Fruit fly (Drosophila melanogaster) whole organism, embryonic: Measurements from ENCODE around the gene dod.

ENCODE experiments used
- Antp ChIP-seq: fragments of 200-800 bp; sonication (Bioruptor generic); optimal IDR thresholded peaks from 3 replicates; lab custom pipeline; 2016; ENCODE audit warnings: missing biosample characterization, missing genetic modification characterization
- CG10979 ChIP-seq: fragments of 200-800 bp; sonication (Bioruptor generic); optimal IDR thresholded peaks from 2 replicates; lab custom pipeline; 2018; ENCODE audit warnings: missing biosample characterization, mild to moderate bottlenecking, missing genetic modification characterization, moderate library complexity
- CG11085 ChIP-seq: fragments of 200-800 bp; sonication (Bioruptor generic); IDR thresholded peaks from 2 replicates; pipeline ENCODE4 v1.3.6; 2022; ENCODE audit warnings: missing biosample characterization, missing genetic modification characterization
- CG15514 ChIP-seq: fragments of 200-800 bp; sonication (Bioruptor generic); optimal IDR thresholded peaks from 3 replicates; lab custom pipeline; 2017; ENCODE audit warnings: missing biosample characterization, missing genetic modification characterization, mild to moderate bottlenecking, moderate library complexity, missing genetic modification reagents
- CG17361 ChIP-seq: fragments of 200-800 bp; sonication (Bioruptor generic); IDR thresholded peaks from 3 replicates; pipeline ENCODE4 v1.3.6; 2022; ENCODE audit warnings: missing biosample characterization, missing genetic modification characterization
- CG17829 ChIP-seq: fragments of 200-800 bp; optimal IDR thresholded peaks from 2 replicates; lab custom pipeline; 2019; ENCODE audit warnings: missing biosample characterization, mild to moderate bottlenecking, missing genetic modification characterization, moderate library complexity
- CG18262 ChIP-seq: fragments of 200-800 bp; optimal IDR thresholded peaks from 3 replicates; lab custom pipeline; 2019; ENCODE audit warnings: missing biosample characterization, mild to moderate bottlenecking, missing genetic modification characterization, moderate library complexity
- CG2875 ChIP-seq: fragments of 200-800 bp; sonication (Bioruptor generic); optimal IDR thresholded peaks from 2 replicates; lab custom pipeline; 2017; ENCODE audit warnings: missing biosample characterization, mild to moderate bottlenecking, missing genetic modification characterization, missing genetic modification reagents
- CG3838 ChIP-seq: fragments of 200-800 bp; sonication (Bioruptor generic); optimal IDR thresholded peaks from 3 replicates; lab custom pipeline; 2016; ENCODE audit warnings: missing biosample characterization, missing genetic modification characterization
- CG5953 ChIP-seq: fragments of 200-800 bp; sonication (Bioruptor generic); IDR thresholded peaks from 2 replicates; pipeline ENCODE4 v1.3.6; 2022; ENCODE audit warnings: missing biosample characterization, missing genetic modification characterization
- CG6175 ChIP-seq: fragments of 200-800 bp; sonication (Bioruptor generic); IDR thresholded peaks from 3 replicates; pipeline ENCODE4 v1.3.6; 2022; ENCODE audit warnings: missing biosample characterization, missing genetic modification characterization
- CG7963 ChIP-seq: fragments of 200-800 bp; sonication (Bioruptor generic); IDR thresholded peaks from 3 replicates; pipeline ENCODE4 v1.3.6; 2022; ENCODE audit warnings: missing biosample characterization, missing genetic modification characterization; ENCODE audit not compliant: partially characterized antibody
- CG9876 ChIP-seq: fragments of 200-800 bp; sonication (Bioruptor generic); optimal IDR thresholded peaks from 2 replicates; lab custom pipeline; 2016; ENCODE audit warnings: missing biosample characterization, missing genetic modification characterization
- CHES-1-like ChIP-seq: fragments of 200-800 bp; sonication (Bioruptor generic); optimal IDR thresholded peaks from 2 replicates; lab custom pipeline; 2016; ENCODE audit warnings: missing biosample characterization, missing genetic modification characterization
- CrebB ChIP-seq: fragments of 200-800 bp; sonication (Bioruptor generic); optimal IDR thresholded peaks from 3 replicates; lab custom pipeline; 2018; ENCODE audit warnings: missing biosample characterization, mild to moderate bottlenecking, missing genetic modification characterization
- Dad ChIP-seq: fragments of 200-800 bp; sonication (Bioruptor generic); optimal IDR thresholded peaks from 3 replicates; lab custom pipeline; 2016; ENCODE audit warnings: missing biosample characterization, missing genetic modification characterization
- GATAe ChIP-seq: fragments of 200-800 bp; sonication (Bioruptor generic); conservative IDR thresholded peaks from 2 replicates; pipeline ENCODE4 v1.3.6; 2022; ENCODE audit warnings: missing biosample characterization, missing genetic modification characterization
- HLHmδ ChIP-seq: fragments of 200-800 bp; sonication (Bioruptor generic); optimal IDR thresholded peaks from 2 replicates; lab custom pipeline; 2018; ENCODE audit warnings: missing biosample characterization, mild to moderate bottlenecking, missing genetic modification characterization, moderate library complexity
- Hand ChIP-seq: fragments of 200-800 bp; sonication (Bioruptor generic); optimal IDR thresholded peaks from 2 replicates; lab custom pipeline; 2017; ENCODE audit warnings: mild to moderate bottlenecking, missing biosample characterization, missing genetic modification reagents, missing genetic modification characterization
- Hey ChIP-seq: fragments of 200-800 bp; sonication (Bioruptor generic); optimal IDR thresholded peaks from 3 replicates; lab custom pipeline; 2018; ENCODE audit warnings: missing biosample characterization, mild to moderate bottlenecking, missing genetic modification characterization
- Mrtf ChIP-seq: fragments of 200-800 bp; sonication (Bioruptor generic); IDR thresholded peaks from 3 replicates; pipeline ENCODE4 v1.3.6; 2022; ENCODE audit warnings: missing biosample characterization, missing genetic modification characterization
- NC2β ChIP-seq: fragments of 200-800 bp; sonication (Bioruptor generic); optimal IDR thresholded peaks from 2 replicates; lab custom pipeline; 2016; ENCODE audit warnings: missing biosample characterization, missing genetic modification characterization
- NFAT ChIP-seq: fragments of 200-800 bp; sonication (Bioruptor generic); IDR thresholded peaks from 2 replicates; pipeline ENCODE4 v1.3.6; 2022; ENCODE audit warnings: missing biosample characterization, missing genetic modification characterization
- Nf-YA ChIP-seq: fragments of 200-800 bp; sonication (Bioruptor generic); IDR thresholded peaks from 2 replicates; pipeline ENCODE4 v1.3.6; 2022; ENCODE audit warnings: missing biosample characterization, missing genetic modification characterization
- Nf-YB ChIP-seq: fragments of 200-800 bp; sonication (Bioruptor generic); optimal IDR thresholded peaks from 3 replicates; lab custom pipeline; 2019; ENCODE audit warnings: missing biosample characterization, mild to moderate bottlenecking, missing genetic modification characterization, moderate library complexity
- Pdp1 ChIP-seq, 2 experiments: fragments of 200-800 bp; sonication (Bioruptor generic); optimal IDR thresholded peaks; 3 replicates each; lab custom pipeline; 2016; ENCODE audit warnings: missing biosample characterization in 2 of 2, missing genetic modification characterization in 2 of 2, mild to moderate bottlenecking in 1 of 2, moderate library complexity in 1 of 2
- Tbp ChIP-seq: fragments of >200 bp; optimal IDR thresholded peaks from 2 replicates; lab custom pipeline; 2018; ENCODE audit warnings: missing biosample characterization, missing genetic modification characterization
- abd-A ChIP-seq: fragments of 200-800 bp; sonication (Bioruptor generic); optimal IDR thresholded peaks from 3 replicates; lab custom pipeline; 2019; ENCODE audit warnings: missing biosample characterization, mild to moderate bottlenecking, missing genetic modification characterization, moderate library complexity
- chm ChIP-seq: fragments of 200-800 bp; sonication (Bioruptor generic); IDR thresholded peaks from 2 replicates; pipeline ENCODE4 v1.3.6; 2022; ENCODE audit warnings: missing biosample characterization, missing genetic modification characterization
- ci ChIP-seq: fragments of 200-800 bp; sonication (Bioruptor generic); IDR thresholded peaks from 3 replicates; pipeline ENCODE4 v1.3.6; 2022; ENCODE audit warnings: missing biosample characterization, missing genetic modification characterization
- en ChIP-seq: fragments of 200-800 bp; sonication (Bioruptor generic); optimal IDR thresholded peaks from 2 replicates; lab custom pipeline; 2016; ENCODE audit warnings: missing biosample characterization, missing genetic modification characterization
- eyg ChIP-seq: fragments of 200-800 bp; sonication (Bioruptor generic); optimal IDR thresholded peaks from 3 replicates; lab custom pipeline; 2016; ENCODE audit warnings: missing biosample characterization, missing genetic modification characterization
- ftz-f1 ChIP-seq: fragments of 200-800 bp; sonication (Bioruptor generic); optimal IDR thresholded peaks from 2 replicates; lab custom pipeline; 2016; ENCODE audit warnings: missing biosample characterization, missing genetic modification characterization
- gcm2 ChIP-seq: fragments of 200-800 bp; sonication (Bioruptor generic); optimal IDR thresholded peaks from 2 replicates; lab custom pipeline; 2016; ENCODE audit warnings: missing biosample characterization, missing genetic modification characterization
- grau ChIP-seq: fragments of 200-800 bp; optimal IDR thresholded peaks from 3 replicates; lab custom pipeline; 2019; ENCODE audit warnings: missing biosample characterization, mild to moderate bottlenecking, missing genetic modification characterization, moderate library complexity
- hb ChIP-seq: fragments of 200-800 bp; sonication (Bioruptor generic); IDR thresholded peaks from 3 replicates; pipeline ENCODE4 v1.3.6; 2022; ENCODE audit warnings: missing biosample characterization, missing genetic modification characterization; ENCODE audit not compliant: partially characterized antibody
- kah ChIP-seq: fragments of 200-800 bp; sonication (Bioruptor generic); optimal IDR thresholded peaks from 2 replicates; lab custom pipeline; 2018; ENCODE audit warnings: missing biosample characterization, mild to moderate bottlenecking, missing genetic modification characterization
- maf-S ChIP-seq: fragments of 200-800 bp; sonication (Bioruptor generic); optimal IDR thresholded peaks from 2 replicates; lab custom pipeline; 2016; ENCODE audit warnings: missing biosample characterization, missing genetic modification characterization
- nerfin-1 ChIP-seq: fragments of 200-800 bp; sonication (Bioruptor generic); optimal IDR thresholded peaks from 3 replicates; lab custom pipeline; 2019; ENCODE audit warnings: missing biosample characterization, mild to moderate bottlenecking, missing genetic modification characterization, moderate library complexity
- nerfin-2 ChIP-seq: fragments of 200-800 bp; sonication (Bioruptor generic); IDR thresholded peaks from 2 replicates; pipeline ENCODE4 v1.3.6; 2022; ENCODE audit warnings: missing biosample characterization, missing genetic modification characterization; ENCODE audit not compliant: partially characterized antibody
- odd ChIP-seq: fragments of 200-800 bp; sonication (Bioruptor generic); optimal IDR thresholded peaks from 2 replicates; lab custom pipeline; 2017; ENCODE audit warnings: missing biosample characterization, mild to moderate bottlenecking, missing genetic modification characterization
- salm ChIP-seq: fragments of 200-800 bp; sonication (Bioruptor generic); optimal IDR thresholded peaks from 2 replicates; lab custom pipeline; 2018; ENCODE audit warnings: missing biosample characterization, mild to moderate bottlenecking, missing genetic modification characterization
- sd ChIP-seq: fragments of 200-800 bp; sonication (Bioruptor generic); optimal IDR thresholded peaks from 3 replicates; lab custom pipeline; 2018; ENCODE audit warnings: missing biosample characterization, mild to moderate bottlenecking, missing genetic modification characterization, moderate library complexity
- seq ChIP-seq: fragments of 200-800 bp; sonication (Bioruptor generic); IDR thresholded peaks from 2 replicates; pipeline ENCODE4 v1.3.6; 2022; ENCODE audit warnings: missing biosample characterization, missing genetic modification characterization
- sug ChIP-seq: fragments of 200-800 bp; optimal IDR thresholded peaks from 2 replicates; lab custom pipeline; 2019; ENCODE audit warnings: missing biosample characterization, mild to moderate bottlenecking, missing genetic modification characterization, moderate library complexity
- trem ChIP-seq: fragments of 200-800 bp; optimal IDR thresholded peaks from 3 replicates; lab custom pipeline; 2019; ENCODE audit warnings: missing biosample characterization, mild to moderate bottlenecking, missing genetic modification characterization, moderate library complexity
- tup ChIP-seq: fragments of 200-800 bp; sonication (Bioruptor generic); optimal IDR thresholded peaks from 2 replicates; lab custom pipeline; 2016; ENCODE audit warnings: missing biosample characterization, mild to moderate bottlenecking, missing genetic modification characterization, moderate library complexity
- zen ChIP-seq: fragments of 200-800 bp; sonication (Bioruptor generic); optimal IDR thresholded peaks from 3 replicates; lab custom pipeline; 2018; ENCODE audit warnings: missing biosample characterization, mild to moderate bottlenecking, missing genetic modification characterization, moderate library complexity
- zf30C ChIP-seq: fragments of 200-800 bp; sonication (Bioruptor generic); optimal IDR thresholded peaks from 3 replicates; lab custom pipeline; 2018; ENCODE audit warnings: missing biosample characterization, mild to moderate bottlenecking, missing genetic modification characterization

The dod gene

DNA sequence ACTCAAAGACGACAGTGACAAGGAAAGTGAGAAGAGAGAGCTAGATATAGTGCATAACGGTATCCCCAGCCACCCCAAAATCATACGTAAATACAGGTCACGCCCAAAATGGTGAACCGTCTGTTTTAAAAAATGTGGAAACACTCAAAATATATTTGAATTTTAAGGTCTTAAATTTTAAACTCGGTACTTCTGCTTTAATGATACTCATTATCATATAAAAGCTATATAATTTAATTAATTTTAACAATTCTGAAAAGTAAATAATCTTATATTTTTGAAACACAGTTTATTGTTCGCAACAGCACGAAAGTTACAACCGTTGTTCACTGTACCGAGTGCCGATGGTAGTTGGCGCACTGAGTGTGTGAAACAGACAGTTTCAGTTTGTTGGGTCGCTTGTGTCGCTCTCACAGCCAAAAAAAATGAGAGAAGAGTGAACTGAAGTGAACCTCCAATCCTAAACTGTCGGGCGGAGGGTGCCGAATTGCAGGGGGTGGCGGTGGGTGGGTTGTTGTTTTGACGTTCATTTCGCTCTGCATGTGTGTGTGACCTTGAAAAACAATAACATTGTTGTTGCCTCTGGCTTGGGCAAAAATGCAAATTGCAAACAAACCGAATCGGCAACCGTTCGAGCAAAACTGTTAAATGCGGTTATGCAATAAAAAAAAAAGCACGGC is 21.3 kb downstream of the dod start (continued):
- TF ChIP-seq nerfin-2 (GFP tag; lab: Robert Waterston, UW) = no peak
- peak; percentile 80 for TF ChIP-seq Nf-YB (GFP tag; lab: Kevin White, UChicago)
- peak; percentile 81 for TF ChIP-seq ci (GFP tag; lab: Robert Waterston, UW)
- peak; percentile 18 for TF ChIP-seq ftz-f1 (GFP tag; lab: Kevin White, UChicago)
- TF ChIP-seq tup (GFP tag; lab: Kevin White, UChicago) = peak; percentile 36
- TF ChIP-seq CG15514 = peak; percentile 83
- peak; percentile 74; the same call in 1 of the 2 replicates for TF ChIP-seq CG11085 (GFP tag; lab: Robert Waterston, UW)
- TF ChIP-seq odd (GFP tag; lab: Kevin White, UChicago) = peak; percentile 89
- peak; percentile 82 for TF ChIP-seq kah (GFP tag; lab: Kevin White, UChicago)
- peak; percentile 35 for TF ChIP-seq maf-S (GFP tag; lab: Kevin White, UChicago)
- peak; percentile 33 for TF ChIP-seq gcm2
- peak; percentile 91 for TF ChIP-seq seq (GFP tag; lab: Robert Waterston, UW)
- TF ChIP-seq nerfin-1 (tag; lab: Kevin White, UChicago) = peak; percentile 91
- no peak for TF ChIP-seq en (GFP tag; lab: Kevin White, UChicago)
- peak; percentile 99 for TF ChIP-seq grau (tag; lab: Kevin White, UChicago)
- TF ChIP-seq Pdp1 (GFP tag; optimal IDR thresholded peaks at IDR 0.05; lab: Kevin White, UChicago) = peak; percentile 54 to 64
- TF ChIP-seq NC2β (GFP tag; lab: Kevin White, UChicago) = peak; percentile 17
- peak; percentile 81 for TF ChIP-seq trem (tag; lab: Kevin White, UChicago)
- TF ChIP-seq NFAT (GFP tag; lab: Robert Waterston, UW) = peak; percentile 68
- peak; percentile 74 for TF ChIP-seq Mrtf (GFP tag; lab: Robert Waterston, UW)
- TF ChIP-seq Nf-YA (GFP tag; lab: Robert Waterston, UW) = peak; percentile 56
- TF ChIP-seq CG18262 = peak; percentile 93
- peak; percentile 86 for TF ChIP-seq CrebB (tag; lab: Kevin White, UChicago)
- TF ChIP-seq CG17361 = peak; percentile 94
- TF ChIP-seq CG6175 (GFP tag; lab: Robert Waterston, UW) = no peak
- TF ChIP-seq HLHmδ (GFP tag; lab: Kevin White, UChicago) = no peak
- no peak; the same call in 1 of the 2 replicates for TF ChIP-seq chm (GFP tag; lab: Robert Waterston, UW)
- no peak for TF ChIP-seq CG7963 (GFP tag; lab: Robert Waterston, UW)
- no peak for TF ChIP-seq Tbp (GFP tag; lab: Kevin White, UChicago)
- no peak for TF ChIP-seq Hey (tag; lab: Kevin White, UChicago)
- peak; percentile 57; the same call in 1 of the 2 replicates for TF ChIP-seq GATAe (GFP tag; lab: Robert Waterston, UW)
- no peak for TF ChIP-seq abd-A
- TF ChIP-seq hb = no peak
- peak; percentile 89 for TF ChIP-seq CG17829 (tag; lab: Kevin White, UChicago)
- TF ChIP-seq CG5953 = peak; percentile 57; the same call in 1 of the 2 replicates
- peak; percentile 93 for TF ChIP-seq Hand
- no peak for TF ChIP-seq CG3838 (GFP tag; lab: Kevin White, UChicago)
- TF ChIP-seq CHES-1-like (GFP tag; lab: Kevin White, UChicago) = peak; percentile 41
- peak; percentile 40 for TF ChIP-seq Antp (GFP tag; lab: Kevin White, UChicago)
- TF ChIP-seq zen (tag; lab: Kevin White, UChicago) = peak; percentile 74
- peak; percentile 86 for TF ChIP-seq sug (tag; lab: Kevin White, UChicago)
- peak; percentile 81 for TF ChIP-seq CG2875
- TF ChIP-seq zf30C (GFP tag; lab: Kevin White, UChicago) = no peak
- peak; percentile 92 for TF ChIP-seq CG10979 (tag; lab: Kevin White, UChicago)
- peak; percentile 12 for TF ChIP-seq Dad (GFP tag; lab: Kevin White, UChicago)
- no peak for TF ChIP-seq eyg (GFP tag; lab: Kevin White, UChicago)
- no peak for TF ChIP-seq CG9876
- TF ChIP-seq salm (tag; lab: Kevin White, UChicago) = peak; percentile 87
- peak; percentile 77 for TF ChIP-seq sd
